Worm (Caenorhabditis elegans): Measurements from ENCODE around the gene phat-5.

DNA sequence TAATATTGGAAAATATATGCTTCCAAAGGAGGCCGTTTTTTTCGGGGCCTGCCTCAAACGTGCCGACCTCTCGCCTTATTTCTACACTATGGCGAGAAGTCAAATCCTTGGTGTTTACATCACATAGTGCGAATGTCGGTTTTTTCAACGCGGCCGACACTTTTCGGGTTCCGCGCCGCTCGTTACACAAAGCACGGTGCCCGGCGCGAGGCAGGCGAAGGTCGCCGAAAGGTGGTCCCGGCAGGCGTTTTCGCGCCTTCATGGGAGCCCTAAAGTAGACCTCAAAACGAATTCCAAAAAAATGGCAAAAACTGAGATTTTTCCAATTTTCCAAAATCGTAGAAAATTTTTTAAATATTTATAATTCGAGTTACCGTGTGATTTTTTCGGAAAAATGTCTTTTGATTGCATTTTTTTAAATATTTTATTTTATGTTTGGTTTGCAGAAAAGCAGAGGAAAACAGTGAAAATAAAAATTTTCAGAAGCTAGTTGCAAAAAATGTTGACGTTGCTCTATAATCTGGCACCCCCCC, 3.3 kb upstream of the phat-5 start, which contains the start of gene T05B4.12:
- TF ChIP-seq fkh-10 (GFP tag; optimal IDR thresholded peaks at IDR 0.05) (no peak), hpl-2 (GFP tag; optimal IDR thresholded peaks at IDR 0.05) (no peak), lsy-2 (tag; optimal IDR thresholded peaks at IDR 0.05) (no peak), unc-86 (tag; optimal IDR thresholded peaks at IDR 0.05) (no peak), unc-62 (GFP tag; optimal IDR thresholded peaks at IDR 0.05) (no peak), sptf-1 (tag; optimal IDR thresholded peaks at IDR 0.05) (no peak), elt-2 (tag; optimal IDR thresholded peaks at IDR 0.05) (no peak), nhr-237 (tag; optimal IDR thresholded peaks at IDR 0.05) (no peak), mdl-1 (tag; optimal IDR thresholded peaks at IDR 0.05) (no peak)
